Fruit fly (Drosophila melanogaster): ENCODE data around the gene Oat.
A peak's percentile ranks its signal among the peaks of the same experiment; 100 is the strongest.

The Oat gene

DNA sequence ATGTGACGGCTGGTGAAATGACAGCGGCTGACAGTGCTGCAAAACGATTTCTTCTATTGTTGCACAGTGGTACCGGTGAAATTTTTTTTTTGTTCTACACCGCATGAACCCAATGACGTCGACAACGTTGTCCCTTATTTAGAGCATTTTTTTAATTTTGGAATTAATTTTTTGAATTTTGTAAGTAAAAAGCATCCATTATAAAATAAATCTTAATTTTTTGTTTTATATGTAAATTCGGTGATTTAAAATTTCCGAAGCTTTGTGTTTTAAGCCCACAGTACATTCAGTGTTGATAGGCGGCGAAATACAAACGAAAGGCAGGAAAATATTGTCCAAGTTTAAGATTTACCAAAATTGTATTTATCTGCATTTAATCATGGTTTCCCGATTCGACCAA lies 37.5 kb downstream of the Oat start, which contains the start of the genes Lon and PIG-F (continued):
- TF ChIP-seq CG17359 (tag; optimal IDR thresholded peaks at IDR 0.05) (peak; percentile 99), CG11093 (GFP tag; IDR thresholded peaks at IDR 0.05) (peak; percentile 99), chinmo (GFP tag; IDR thresholded peaks at IDR 0.05; ENCODE audit: partially characterized antibody) (no peak), Kr (GFP tag; optimal IDR thresholded peaks at IDR 0.05) (peak; percentile 95), ATbp (GFP tag; optimal IDR thresholded peaks at IDR 0.05) (peak; percentile 98), cg (GFP tag; optimal IDR thresholded peaks at IDR 0.05) (no peak), gem (tag; optimal IDR thresholded peaks at IDR 0.05) (peak; percentile 100), dmrt11E (tag; optimal IDR thresholded peaks at IDR 0.05) (peak; percentile 99), CG14014 (GFP tag; IDR thresholded peaks at IDR 0.05) (peak; percentile 99), Six4 (GFP tag; optimal IDR thresholded peaks at IDR 0.05) (peak; percentile 99), CG3838 (GFP tag; optimal IDR thresholded peaks at IDR 0.05) (peak; percentile 94), CG12744 (GFP tag; optimal IDR thresholded peaks at IDR 0.05) (peak; percentile 97), CG31441 (GFP tag; IDR thresholded peaks at IDR 0.05) (peak; percentile 100), sisA (GFP tag; IDR thresholded peaks at IDR 0.05) (peak; percentile 99), gce (GFP tag; IDR thresholded peaks at IDR 0.05) (peak; percentile 95), Sin3A (optimal IDR thresholded peaks at IDR 0.05) (peak; percentile 65), so (GFP tag; IDR thresholded peaks at IDR 0.05) (peak; percentile 98), HLHmδ (GFP tag; optimal IDR thresholded peaks at IDR 0.05) (no peak), Doc2 (GFP tag; IDR thresholded peaks at IDR 0.05) (peak; percentile 96), zfh1 (GFP tag; IDR thresholded peaks at IDR 0.05) (peak; percentile 99), peb (GFP tag; IDR thresholded peaks at IDR 0.05) (peak; percentile 98), CG8388 (GFP tag; optimal IDR thresholded peaks at IDR 0.05) (peak; percentile 98), TFAM (GFP tag; optimal IDR thresholded peaks at IDR 0.05) (peak; percentile 88), repo (GFP tag; optimal IDR thresholded peaks at IDR 0.05) (peak; percentile 97), abd-A (tag; optimal IDR thresholded peaks at IDR 0.05) (no peak), CG18764 (GFP tag; optimal IDR thresholded peaks at IDR 0.05) (peak; percentile 98), Hmx (GFP tag; optimal IDR thresholded peaks at IDR 0.05) (peak; percentile 97), CG3163 (GFP tag; optimal IDR thresholded peaks at IDR 0.05) (peak; percentile 85), ac (GFP tag; optimal IDR thresholded peaks at IDR 0.05) (peak; percentile 99), Neu2 (GFP tag; optimal IDR thresholded peaks at IDR 0.05; ENCODE audit: borderline replicate concordance) (peak; percentile 94), CG34422 (GFP tag; IDR thresholded peaks at IDR 0.05) (peak; percentile 99), scrt (GFP tag; optimal IDR thresholded peaks at IDR 0.05) (peak; percentile 95), zen2 (GFP tag; IDR thresholded peaks at IDR 0.05; ENCODE audit: partially characterized antibody) (no peak), pb (GFP tag; optimal IDR thresholded peaks at IDR 0.05) (peak; percentile 92), prd (optimal IDR thresholded peaks at IDR 0.05) (no peak), prd (GFP tag; IDR thresholded peaks at IDR 0.05) (peak; percentile 99), CG15601 (tag; optimal IDR thresholded peaks at IDR 0.05) (peak; percentile 98), sna (GFP tag; IDR thresholded peaks at IDR 0.05; ENCODE audit: partially characterized antibody) (peak; percentile 62; the same call in 1 of the 2 replicates), sima (GFP tag; optimal IDR thresholded peaks at IDR 0.05) (peak; percentile 92), gsb (GFP tag; IDR thresholded peaks at IDR 0.05) (peak; percentile 96), CG1602 (GFP tag; optimal IDR thresholded peaks at IDR 0.05) (peak; percentile 99), CG15696 (tag; optimal IDR thresholded peaks at IDR 0.05) (peak; percentile 100), stc (GFP tag; IDR thresholded peaks at IDR 0.05) (peak; percentile 98), CG8281 (tag; optimal IDR thresholded peaks at IDR 0.05) (peak; percentile 95), CG1792 (GFP tag; optimal IDR thresholded peaks at IDR 0.05) (peak; percentile 95), ems (GFP tag; optimal IDR thresholded peaks at IDR 0.05) (peak; percentile 99), oc (tag; optimal IDR thresholded peaks at IDR 0.05) (peak; percentile 98), Sox102F (GFP tag; optimal IDR thresholded peaks at IDR 0.05) (peak; percentile 99), chn (GFP tag; optimal IDR thresholded peaks at IDR 0.05) (peak; percentile 99), B-H1 (GFP tag; IDR thresholded peaks at IDR 0.05) (peak; percentile 97), NC2α (GFP tag; optimal IDR thresholded peaks at IDR 0.05) (peak; percentile 95), Hr39 (optimal IDR thresholded peaks at IDR 0.05) (no peak)

Data from whole organism, embryonic.